Fruit fly (Drosophila melanogaster) whole organism, embryonic: ENCODE measurements around the gene jim.

Experiments used
- ATbp ChIP-seq: fragments of 200-800 bp; sonication (Bioruptor generic); optimal IDR thresholded peaks from 2 replicates; lab custom pipeline; 2017; ENCODE audit warnings: missing biosample characterization, mild to moderate bottlenecking, missing genetic modification characterization, missing genetic modification reagents
- Awh ChIP-seq: fragments of 200-800 bp; sonication (Bioruptor generic); IDR thresholded peaks from 2 replicates; pipeline ENCODE4, ENCODE4 v1.3.6; 2022; ENCODE audit warnings: missing biosample characterization, missing genetic modification characterization
- Blimp-1 ChIP-seq: fragments of 200-800 bp; sonication (Bioruptor generic); optimal IDR thresholded peaks from 3 replicates; lab custom pipeline; 2018; ENCODE audit warnings: missing biosample characterization, missing genetic modification characterization, mild to moderate bottlenecking, moderate library complexity, missing genetic modification reagents
- CG10565 ChIP-seq: fragments of 200-800 bp; sonication (Bioruptor generic); optimal IDR thresholded peaks from 3 replicates; lab custom pipeline; 2016; ENCODE audit warnings: missing biosample characterization, mild to moderate bottlenecking, missing genetic modification characterization
- CG12942 ChIP-seq: fragments of 200-800 bp; sonication (Bioruptor generic); optimal IDR thresholded peaks from 3 replicates; lab custom pipeline; 2016; ENCODE audit warnings: missing biosample characterization, missing genetic modification characterization
- CG1603 ChIP-seq: fragments of 200-800 bp; sonication (Bioruptor generic); optimal IDR thresholded peaks from 2 replicates; lab custom pipeline; 2019; ENCODE audit warnings: missing biosample characterization, mild to moderate bottlenecking, missing genetic modification characterization, moderate library complexity
- CG16813 ChIP-seq: fragments of 200-800 bp; sonication (Bioruptor generic); IDR thresholded peaks from 3 replicates; pipeline ENCODE4 v1.3.6; 2022; ENCODE audit warnings: missing biosample characterization, missing genetic modification characterization; ENCODE audit not compliant: partially characterized antibody
- CG16815 ChIP-seq: fragments of 200-800 bp; sonication (Bioruptor generic); optimal IDR thresholded peaks from 3 replicates; lab custom pipeline; 2017; ENCODE audit warnings: missing biosample characterization, mild to moderate bottlenecking, missing genetic modification characterization
- CG17328 ChIP-seq: fragments of 200-800 bp; sonication (Bioruptor generic); IDR thresholded peaks from 2 replicates; pipeline ENCODE4 v1.3.6; 2022; ENCODE audit warnings: missing biosample characterization, missing genetic modification characterization
- CG17359 ChIP-seq: fragments of 200-800 bp; sonication (Bioruptor generic); optimal IDR thresholded peaks from 3 replicates; lab custom pipeline; 2018; ENCODE audit warnings: missing biosample characterization, mild to moderate bottlenecking, missing genetic modification characterization, moderate library complexity
- CG2199 ChIP-seq: fragments of 200-800 bp; sonication (Bioruptor generic); IDR thresholded peaks from 3 replicates; pipeline ENCODE4 v1.3.6; 2022; ENCODE audit warnings: missing biosample characterization, missing genetic modification characterization
- CG2202 ChIP-seq: fragments of 200-800 bp; sonication (Bioruptor generic); optimal IDR thresholded peaks from 2 replicates; lab custom pipeline; 2018; ENCODE audit warnings: missing biosample characterization, mild to moderate bottlenecking, missing genetic modification characterization
- CG31441 ChIP-seq: fragments of 200-800 bp; sonication (Bioruptor generic); IDR thresholded peaks from 2 replicates; pipeline ENCODE4 v1.3.6; 2022; ENCODE audit warnings: missing biosample characterization, missing genetic modification characterization
- CG4404 ChIP-seq: fragments of 200-800 bp; sonication (Bioruptor generic); IDR thresholded peaks from 2 replicates; pipeline ENCODE4 v1.3.6; 2022; ENCODE audit warnings: missing biosample characterization, missing genetic modification characterization
- CG4617 ChIP-seq: fragments of 200-800 bp; sonication (Bioruptor generic); optimal IDR thresholded peaks from 3 replicates; lab custom pipeline; 2016; ENCODE audit warnings: missing biosample characterization, missing genetic modification characterization, borderline replicate concordance
- CG9609 ChIP-seq: fragments of 200-800 bp; sonication (Bioruptor generic); optimal IDR thresholded peaks from 3 replicates; lab custom pipeline; 2016; ENCODE audit warnings: missing biosample characterization, missing genetic modification characterization
- Eip74EF ChIP-seq, 2 experiments: fragments of 200-800 bp in 1 of 2; fragments of >200 bp in 1 of 2; sonication (Bioruptor generic) in 1 of 2; optimal IDR thresholded peaks; 2 replicates each; lab custom pipeline; 2017 to 2019; ENCODE audit warnings: missing biosample characterization in 2 of 2, missing genetic modification characterization in 2 of 2, mild to moderate bottlenecking in 1 of 2, moderate library complexity in 1 of 2
- Ets65A ChIP-seq: fragments of 200-800 bp; sonication (Bioruptor generic); peaks from one replicate; lab custom pipeline; 2016; ENCODE audit warnings: missing biosample characterization, missing genetic modification characterization
- Fer1 ChIP-seq: fragments of 200-800 bp; sonication (Bioruptor generic); optimal IDR thresholded peaks from 2 replicates; lab custom pipeline; 2017; ENCODE audit warnings: missing biosample characterization, mild to moderate bottlenecking, missing genetic modification characterization
- H2.0 ChIP-seq: fragments of 200-800 bp; sonication (Bioruptor generic); IDR thresholded peaks from 2 replicates; pipeline ENCODE4 v1.3.6; 2022; ENCODE audit warnings: missing biosample characterization, missing genetic modification characterization
- HLH3B ChIP-seq: fragments of 200-800 bp; sonication (Bioruptor generic); IDR thresholded peaks from 2 replicates; pipeline ENCODE4 v1.3.6; 2022; ENCODE audit warnings: missing biosample characterization, missing genetic modification characterization
- Hr51 ChIP-seq, 2 experiments: fragments of 200-800 bp; sonication (Bioruptor generic); optimal IDR thresholded peaks; 2 replicates in 1 of 2; 3 replicates in 1 of 2; lab custom pipeline; 2016 to 2018; ENCODE audit warnings: missing biosample characterization in 2 of 2, missing genetic modification characterization in 2 of 2, mild to moderate bottlenecking in 1 of 2, moderate library complexity in 1 of 2
- Kr ChIP-seq: fragments of 200-800 bp; sonication (Bioruptor generic); optimal IDR thresholded peaks from 2 replicates; lab custom pipeline; 2017; ENCODE audit warnings: missing biosample characterization, mild to moderate bottlenecking, missing genetic modification characterization
- Lhr ChIP-seq: fragments of 200-800 bp; sonication (Bioruptor generic); optimal IDR thresholded peaks from 3 replicates; lab custom pipeline; 2017; ENCODE audit warnings: mild to moderate bottlenecking, missing biosample characterization, missing genetic modification reagents, missing genetic modification characterization
- Lim3 ChIP-seq: fragments of 200-800 bp; sonication (Bioruptor generic); IDR thresholded peaks from 2 replicates; pipeline ENCODE4 v1.3.6; 2022; ENCODE audit warnings: missing biosample characterization, missing genetic modification characterization
- Meics ChIP-seq: fragments of 200-800 bp; sonication (Bioruptor generic); optimal IDR thresholded peaks from 2 replicates; lab custom pipeline; 2017; ENCODE audit warnings: missing biosample characterization, mild to moderate bottlenecking, missing genetic modification characterization
- NC2β ChIP-seq: fragments of 200-800 bp; sonication (Bioruptor generic); optimal IDR thresholded peaks from 2 replicates; lab custom pipeline; 2016; ENCODE audit warnings: missing biosample characterization, missing genetic modification characterization
- Nf-YC ChIP-seq: fragments of 200-800 bp; optimal IDR thresholded peaks from 3 replicates; lab custom pipeline; 2019; ENCODE audit warnings: missing biosample characterization, mild to moderate bottlenecking, missing genetic modification characterization, moderate library complexity
- Oli ChIP-seq: fragments of 200-800 bp; sonication (Bioruptor generic); optimal IDR thresholded peaks from 2 replicates; lab custom pipeline; 2018; ENCODE audit warnings: missing biosample characterization, mild to moderate bottlenecking, missing genetic modification characterization, moderate library complexity
- TFAM ChIP-seq: fragments of 200-800 bp; sonication (Bioruptor generic); optimal IDR thresholded peaks from 2 replicates; lab custom pipeline; 2017; ENCODE audit warnings: missing biosample characterization, missing genetic modification characterization, inconsistent platforms
- aop ChIP-seq: fragments of 200-800 bp; sonication (Bioruptor generic); IDR thresholded peaks from 2 replicates; pipeline ENCODE4 v1.3.6; 2022; ENCODE audit warnings: missing biosample characterization, missing genetic modification characterization
- croc ChIP-seq: fragments of 200-800 bp; sonication (Bioruptor generic); conservative IDR thresholded peaks from 3 replicates; pipeline ENCODE4 v1.3.6; 2022; ENCODE audit warnings: missing biosample characterization, missing genetic modification characterization
- en ChIP-seq: fragments of 200-800 bp; sonication (Bioruptor generic); optimal IDR thresholded peaks from 2 replicates; lab custom pipeline; 2016; ENCODE audit warnings: missing biosample characterization, missing genetic modification characterization
- fd64A ChIP-seq: fragments of 200-800 bp; sonication (Bioruptor generic); optimal IDR thresholded peaks from 3 replicates; lab custom pipeline; 2018; ENCODE audit warnings: missing biosample characterization, mild to moderate bottlenecking, missing genetic modification characterization
- fd96Cb ChIP-seq: fragments of 200-800 bp; sonication (Bioruptor generic); optimal IDR thresholded peaks from 2 replicates; lab custom pipeline; 2018; ENCODE audit warnings: missing biosample characterization, mild to moderate bottlenecking, missing genetic modification characterization, moderate library complexity
- gem ChIP-seq: fragments of 200-800 bp; sonication (Bioruptor generic); optimal IDR thresholded peaks from 2 replicates; lab custom pipeline; 2019; ENCODE audit warnings: missing biosample characterization, mild to moderate bottlenecking, missing genetic modification characterization, moderate library complexity
- ind ChIP-seq: fragments of 200-800 bp; sonication (Bioruptor generic); optimal IDR thresholded peaks from 3 replicates; lab custom pipeline; 2016; ENCODE audit warnings: missing biosample characterization, missing genetic modification characterization
- inv ChIP-seq: fragments of 200-800 bp; sonication (Bioruptor generic); IDR thresholded peaks from 2 replicates; pipeline ENCODE4 v1.3.6; 2022; ENCODE audit warnings: missing biosample characterization, missing genetic modification characterization; ENCODE audit not compliant: partially characterized antibody
- lov ChIP-seq, 2 experiments: fragments of 200-800 bp in 1 of 2; fragments of >200 bp in 1 of 2; sonication (Bioruptor generic) in 1 of 2; IDR thresholded peaks in 1 of 2; optimal IDR thresholded peaks in 1 of 2; 2 replicates in 1 of 2; 3 replicates in 1 of 2; pipeline versions ENCODE4 v1.3.6 to Lab custom; 2017 to 2022; ENCODE audit warnings: missing biosample characterization in 1 of 2, missing genetic modification characterization in 1 of 2
- nmo ChIP-seq: fragments of 200-800 bp; sonication (Bioruptor generic); optimal IDR thresholded peaks from 2 replicates; lab custom pipeline; 2018; ENCODE audit warnings: missing biosample characterization, mild to moderate bottlenecking, missing genetic modification characterization, moderate library complexity
- phol ChIP-seq: fragments of 200-800 bp; sonication (Bioruptor generic); optimal IDR thresholded peaks from 3 replicates; lab custom pipeline; 2018; ENCODE audit warnings: missing biosample characterization, mild to moderate bottlenecking, missing genetic modification characterization, moderate library complexity
- sens ChIP-seq: fragments of 200-800 bp; sonication (Bioruptor generic); peaks from one replicate; lab custom pipeline; 2016; ENCODE audit warnings: missing biosample characterization, missing genetic modification characterization
- sim ChIP-seq: fragments of 200-800 bp; sonication (Bioruptor generic); IDR thresholded peaks from 2 replicates; pipeline ENCODE4 v1.3.6; 2022; ENCODE audit warnings: missing biosample characterization, missing genetic modification characterization
- sna ChIP-seq: fragments of 200-800 bp; sonication (Bioruptor generic); IDR thresholded peaks from 2 replicates; pipeline ENCODE4 v1.3.6; 2022; ENCODE audit warnings: missing biosample characterization, missing genetic modification characterization; ENCODE audit not compliant: partially characterized antibody
- tap ChIP-seq: fragments of 200-800 bp; optimal IDR thresholded peaks from 3 replicates; lab custom pipeline; 2019; ENCODE audit warnings: missing biosample characterization, mild to moderate bottlenecking, missing genetic modification characterization, moderate library complexity
- vvl ChIP-seq: fragments of 200-800 bp; sonication (Bioruptor generic); IDR thresholded peaks from 2 replicates; pipeline ENCODE4 v1.3.6; 2022; ENCODE audit warnings: missing biosample characterization, missing genetic modification characterization
- zf30C ChIP-seq: fragments of 200-800 bp; sonication (Bioruptor generic); optimal IDR thresholded peaks from 3 replicates; lab custom pipeline; 2018; ENCODE audit warnings: missing biosample characterization, mild to moderate bottlenecking, missing genetic modification characterization
- zfh1 ChIP-seq: fragments of 200-800 bp; sonication (Bioruptor generic); IDR thresholded peaks from 3 replicates; pipeline ENCODE4 v1.3.6; 2022; ENCODE audit warnings: missing biosample characterization, missing genetic modification characterization

The jim gene

dm6 chr3L:22884481-22884880, 49.5 kb upstream of the jim start:
- no peak for TF ChIP-seq CG4617
- TF ChIP-seq Ets65A (GFP tag; lab: Kevin White, UChicago): peak; percentile 55
- TF ChIP-seq sens (GFP tag; lab: Kevin White, UChicago): peak; percentile 18

dm6 chr3L:22883649-22884048, 48.7 kb upstream of the jim start:
- no peak for TF ChIP-seq CG2202 (tag; lab: Kevin White, UChicago)
- TF ChIP-seq CG16813 (GFP tag; lab: Robert Waterston, UW): no peak
- peak; percentile 9 for TF ChIP-seq Blimp-1 (GFP tag; lab: Kevin White, UChicago)
- no peak for TF ChIP-seq CG1603
- no peak for TF ChIP-seq CG4404 (GFP tag; lab: Robert Waterston, UW)
- no peak for TF ChIP-seq Ets65A (GFP tag; lab: Kevin White, UChicago)
- no peak for TF ChIP-seq CG12942 (GFP tag; lab: Kevin White, UChicago)
- TF ChIP-seq en (GFP tag; lab: Kevin White, UChicago): no peak
- no peak for TF ChIP-seq zf30C (GFP tag; lab: Kevin White, UChicago)
- TF ChIP-seq HLH3B (GFP tag; lab: Robert Waterston, UW): no peak
- TF ChIP-seq CG10565 (GFP tag; lab: Kevin White, UChicago): no peak
- peak; percentile 27 for TF ChIP-seq nmo (GFP tag; lab: Kevin White, UChicago)
- no peak for TF ChIP-seq sna (GFP tag; lab: Robert Waterston, UW)
- TF ChIP-seq lov (optimal IDR thresholded peaks at IDR 0.05; lab: Kevin White, UChicago): no peak
- peak; percentile 10; the same call in 1 of the 3 replicates for TF ChIP-seq lov (GFP tag; IDR thresholded peaks at IDR 0.05; lab: Robert Waterston, UW)
- peak; percentile 5 for TF ChIP-seq CG17359 (tag; lab: Kevin White, UChicago)
- TF ChIP-seq NC2β: no peak
- no peak for TF ChIP-seq Lim3 (GFP tag; lab: Robert Waterston, UW)
- TF ChIP-seq TFAM (GFP tag; lab: Kevin White, UChicago): no peak
- no peak for TF ChIP-seq Eip74EF (GFP tag; optimal IDR thresholded peaks at IDR 0.05; lab: Kevin White, UChicago)
- TF ChIP-seq Hr51 (GFP tag; optimal IDR thresholded peaks at IDR 0.05; lab: Kevin White, UChicago): peak in 1 of 2 experiments; percentile 26
- no peak for TF ChIP-seq Nf-YC
- TF ChIP-seq Fer1 (GFP tag; lab: Kevin White, UChicago): no peak
- TF ChIP-seq ind (GFP tag; lab: Kevin White, UChicago): no peak
- no peak for TF ChIP-seq croc (GFP tag; lab: Robert Waterston, UW)
- TF ChIP-seq tap (tag; lab: Kevin White, UChicago): peak; percentile 38
- TF ChIP-seq Kr (GFP tag; lab: Kevin White, UChicago): no peak
- no peak for TF ChIP-seq Oli (tag; lab: Kevin White, UChicago)
- TF ChIP-seq Awh (GFP tag; lab: Robert Waterston, UW): no peak
- no peak for TF ChIP-seq Meics (GFP tag; lab: Kevin White, UChicago)
- TF ChIP-seq sim: no peak
- TF ChIP-seq aop (GFP tag; lab: Robert Waterston, UW): no peak
- no peak for TF ChIP-seq CG9609 (GFP tag; lab: Kevin White, UChicago)
- TF ChIP-seq ATbp (GFP tag; lab: Kevin White, UChicago): no peak
- TF ChIP-seq CG31441: peak; percentile 46
- peak; percentile 34 for TF ChIP-seq gem
- TF ChIP-seq H2.0: no peak
- peak; percentile 22 for TF ChIP-seq phol
- TF ChIP-seq CG2199 (GFP tag; lab: Robert Waterston, UW): 0 out of 3 replicates have a peak, but pooled peaks have one; percentile 10
- TF ChIP-seq fd64A (GFP tag; lab: Kevin White, UChicago): no peak
- TF ChIP-seq vvl (GFP tag; lab: Robert Waterston, UW): no peak; the same call in 1 of the 2 replicates
- 0 out of 2 replicates have a peak, but pooled peaks have one; percentile 24 for TF ChIP-seq CG17328 (GFP tag; lab: Robert Waterston, UW)
- no peak for TF ChIP-seq Lhr (GFP tag; lab: Kevin White, UChicago)
- TF ChIP-seq zfh1 (GFP tag; lab: Robert Waterston, UW): 0 out of 3 replicates have a peak, but pooled peaks have one; percentile 22
- TF ChIP-seq CG16815: no peak
- TF ChIP-seq fd96Cb (tag; lab: Kevin White, UChicago): peak; percentile 20
- no peak for TF ChIP-seq inv (GFP tag; lab: Robert Waterston, UW)
